ENCODE assay signal across 1 fruit fly cellular context in the genomic region with DNA sequence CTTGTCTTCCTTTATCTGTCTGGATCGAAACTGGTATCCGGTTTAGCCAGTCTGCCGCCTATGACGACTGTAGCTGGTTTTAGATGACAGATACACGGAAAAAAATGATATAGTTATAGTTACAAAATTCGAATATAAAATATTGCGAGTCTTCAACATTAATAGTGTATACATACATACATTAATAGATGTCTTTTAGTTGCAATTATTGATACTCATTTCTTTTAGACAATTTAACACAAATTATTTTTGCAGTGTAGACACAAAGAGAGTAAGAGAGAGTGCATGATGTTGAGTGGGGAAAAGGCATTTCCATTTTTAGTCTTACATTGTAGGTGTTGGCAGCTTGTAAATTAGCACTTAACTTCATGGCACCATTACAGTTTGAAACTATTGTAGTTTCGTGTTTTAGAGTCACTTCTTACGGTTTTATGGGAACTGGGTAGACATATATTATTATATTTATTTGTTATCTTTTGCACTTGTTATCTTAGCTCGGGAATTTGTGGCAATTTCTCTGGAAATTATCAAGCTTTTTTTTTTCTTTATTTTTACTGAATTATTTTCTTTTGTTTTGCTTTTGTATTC.
A peak's percentile ranks its signal among the peaks of the same experiment; 100 is the strongest.
TF ChIP-seq lines count a peak whose summit lies in the region.

No protein-coding gene starts in this region.

TF ChIP-seq in whole organism, embryonic, 481 proteins besides CTCF, POLR2A, EP300 and RAD21 (continued from another document and continues in another):
- TF ChIP-seq CG7987 (GFP tag; optimal IDR thresholded peaks at IDR 0.05; lab: Kevin White, UChicago) (no peak), H15 (GFP tag; IDR thresholded peaks at IDR 0.05; lab: Robert Waterston, UW) (no peak), cas (GFP tag; IDR thresholded peaks at IDR 0.05; lab: Robert Waterston, UW) (no peak), sob (GFP tag; IDR thresholded peaks at IDR 0.05; lab: Robert Waterston, UW) (peak; percentile 82), sens (GFP tag; lab: Kevin White, UChicago) (peak; percentile 33), Eip74EF (GFP tag; optimal IDR thresholded peaks at IDR 0.05; lab: Kevin White, UChicago) (no peak), trh (GFP tag; optimal IDR thresholded peaks at IDR 0.05; lab: Kevin White, UChicago) (peak; percentile 56), vvl (GFP tag; IDR thresholded peaks at IDR 0.05; lab: Robert Waterston, UW) (peak; percentile 94), h (optimal IDR thresholded peaks at IDR 0.05; lab: Kevin White, UChicago) (no peak), CG13287 (GFP tag; IDR thresholded peaks at IDR 0.05; lab: Robert Waterston, UW; ENCODE audit: partially characterized antibody) (no peak), Dfd (GFP tag; optimal IDR thresholded peaks at IDR 0.05; lab: Kevin White, UChicago) (no peak), MBD-R2 (GFP tag; IDR thresholded peaks at IDR 0.05; lab: Robert Waterston, UW) (no peak), tgo (GFP tag; IDR thresholded peaks at IDR 0.05; lab: Robert Waterston, UW) (peak; percentile 80), bsh (GFP tag; optimal IDR thresholded peaks at IDR 0.05; lab: Kevin White, UChicago) (peak; percentile 88 to 96), repo (GFP tag; optimal IDR thresholded peaks at IDR 0.05; lab: Kevin White, UChicago) (no peak), CG32532 (GFP tag; IDR thresholded peaks at IDR 0.05; lab: Robert Waterston, UW) (no peak), scrt (GFP tag; optimal IDR thresholded peaks at IDR 0.05; lab: Kevin White, UChicago) (no peak), CG17361 (GFP tag; IDR thresholded peaks at IDR 0.05; lab: Robert Waterston, UW) (no peak), Optix (GFP tag; IDR thresholded peaks at IDR 0.05; lab: Robert Waterston, UW) (no peak), ttk (GFP tag; IDR thresholded peaks at IDR 0.05; lab: Robert Waterston, UW) (peak; percentile 84), jing (GFP tag; optimal IDR thresholded peaks at IDR 0.05; lab: Kevin White, UChicago) (peak; percentile 86), CG3838 (GFP tag; optimal IDR thresholded peaks at IDR 0.05; lab: Kevin White, UChicago) (peak; percentile 74), CG6272 (GFP tag; IDR thresholded peaks at IDR 0.05; lab: Robert Waterston, UW) (no peak), Hr51 (GFP tag; optimal IDR thresholded peaks at IDR 0.05; lab: Kevin White, UChicago) (peak; percentile 54 to 93), crc (GFP tag; optimal IDR thresholded peaks at IDR 0.05; lab: Kevin White, UChicago) (peak; percentile 74), CG17328 (GFP tag; IDR thresholded peaks at IDR 0.05; lab: Robert Waterston, UW) (peak; percentile 90), CG15269 (tag; optimal IDR thresholded peaks at IDR 0.05; lab: Kevin White, UChicago) (peak; percentile 89), CG16779 (GFP tag; IDR thresholded peaks at IDR 0.05; lab: Robert Waterston, UW) (no peak), odd (GFP tag; optimal IDR thresholded peaks at IDR 0.05; lab: Kevin White, UChicago) (peak; percentile 84), Dip2 (GFP tag; IDR thresholded peaks at IDR 0.05; lab: Robert Waterston, UW) (no peak), CG12299 (tag; optimal IDR thresholded peaks at IDR 0.05; lab: Kevin White, UChicago) (peak; percentile 91), NK7.1 (GFP tag; optimal IDR thresholded peaks at IDR 0.05; lab: Kevin White, UChicago) (no peak), ab (GFP tag; optimal IDR thresholded peaks at IDR 0.05; lab: Kevin White, UChicago) (peak; percentile 17), Ada2b (GFP tag; IDR thresholded peaks at IDR 0.05; lab: Robert Waterston, UW) (peak; percentile 34; the same call in 1 of the 2 replicates), CG1647 (GFP tag; optimal IDR thresholded peaks at IDR 0.05; lab: Kevin White, UChicago) (no peak), kni (GFP tag; optimal IDR thresholded peaks at IDR 0.05; lab: Kevin White, UChicago) (no peak), jigr1 (GFP tag; IDR thresholded peaks at IDR 0.05; lab: Robert Waterston, UW) (no peak), Hmx (GFP tag; optimal IDR thresholded peaks at IDR 0.05; lab: Kevin White, UChicago) (no peak), klu (GFP tag; IDR thresholded peaks at IDR 0.05; lab: Robert Waterston, UW) (peak; percentile 64), tna (GFP tag; IDR thresholded peaks at IDR 0.05; lab: Robert Waterston, UW; ENCODE audit: partially characterized antibody) (no peak), ato (GFP tag; IDR thresholded peaks at IDR 0.05; lab: Robert Waterston, UW; ENCODE audit: partially characterized antibody) (no peak), gsb-n (tag; optimal IDR thresholded peaks at IDR 0.05; lab: Kevin White, UChicago) (peak; percentile 95), ken (GFP tag; IDR thresholded peaks at IDR 0.05; lab: Robert Waterston, UW) (peak; percentile 87), Ptx1 (GFP tag; IDR thresholded peaks at IDR 0.05; lab: Robert Waterston, UW) (peak; percentile 82), cwo (GFP tag; optimal IDR thresholded peaks at IDR 0.05; lab: Kevin White, UChicago) (no peak), CG5245 (GFP tag; optimal IDR thresholded peaks at IDR 0.05; lab: Kevin White, UChicago) (no peak), CG7745 (tag; optimal IDR thresholded peaks at IDR 0.05; lab: Kevin White, UChicago) (peak; percentile 33), CG34422 (GFP tag; IDR thresholded peaks at IDR 0.05; lab: Robert Waterston, UW) (no peak), TFAM (GFP tag; optimal IDR thresholded peaks at IDR 0.05; lab: Kevin White, UChicago) (no peak), CG13424 (tag; optimal IDR thresholded peaks at IDR 0.05; lab: Kevin White, UChicago) (peak; percentile 95), Meics (GFP tag; optimal IDR thresholded peaks at IDR 0.05; lab: Kevin White, UChicago) (no peak), crp (GFP tag; optimal IDR thresholded peaks at IDR 0.05; lab: Kevin White, UChicago) (peak in 1 of 2 experiments; percentile 35), CG3847 (GFP tag; IDR thresholded peaks at IDR 0.05; lab: Robert Waterston, UW) (peak; percentile 72), wek (GFP tag; optimal IDR thresholded peaks at IDR 0.05; lab: Kevin White, UChicago) (peak; percentile 74), CG6683 (GFP tag; optimal IDR thresholded peaks at IDR 0.05; lab: Kevin White, UChicago) (no peak), cg (GFP tag; optimal IDR thresholded peaks at IDR 0.05; lab: Kevin White, UChicago) (no peak), CG12769 (tag; optimal IDR thresholded peaks at IDR 0.05; lab: Kevin White, UChicago) (peak; percentile 95), Chrac-16 (GFP tag; optimal IDR thresholded peaks at IDR 0.05; lab: Kevin White, UChicago) (peak; percentile 84), CG10654 (GFP tag; optimal IDR thresholded peaks at IDR 0.05; lab: Kevin White, UChicago) (no peak), CG12219 (GFP tag; optimal IDR thresholded peaks at IDR 0.05; lab: Kevin White, UChicago) (peak; percentile 92), GATAe (GFP tag; conservative IDR thresholded peaks at IDR 0.05; lab: Robert Waterston, UW) (no peak), grn (GFP tag; optimal IDR thresholded peaks at IDR 0.05; lab: Kevin White, UChicago) (no peak), PHDP (tag; optimal IDR thresholded peaks at IDR 0.05; lab: Kevin White, UChicago) (peak; percentile 94), az2 (GFP tag; optimal IDR thresholded peaks at IDR 0.05; lab: Kevin White, UChicago) (peak; percentile 91), bigmax (GFP tag; optimal IDR thresholded peaks at IDR 0.05; lab: Kevin White, UChicago) (no peak), CG14965 (GFP tag; optimal IDR thresholded peaks at IDR 0.05; lab: Kevin White, UChicago; ENCODE audit: borderline replicate concordance) (no peak), Rfx (GFP tag; IDR thresholded peaks at IDR 0.05; lab: Robert Waterston, UW) (peak; percentile 83), tx (GFP tag; optimal IDR thresholded peaks at IDR 0.05; lab: Kevin White, UChicago) (peak; percentile 65), sr (GFP tag; IDR thresholded peaks at IDR 0.05; lab: Robert Waterston, UW) (no peak), CG10565 (GFP tag; optimal IDR thresholded peaks at IDR 0.05; lab: Kevin White, UChicago) (no peak), croc (GFP tag; conservative IDR thresholded peaks at IDR 0.05; lab: Robert Waterston, UW) (no peak), CG11093 (GFP tag; IDR thresholded peaks at IDR 0.05; lab: Robert Waterston, UW) (no peak), CG32772 (GFP tag; IDR thresholded peaks at IDR 0.05; lab: Robert Waterston, UW) (no peak), hkb (optimal IDR thresholded peaks at IDR 0.05; lab: Kevin White, UChicago) (no peak), hkb (GFP tag; IDR thresholded peaks at IDR 0.05; lab: Robert Waterston, UW) (peak; percentile 37; the same call in 1 of the 2 replicates), schlank (tag; optimal IDR thresholded peaks at IDR 0.05; lab: Kevin White, UChicago) (no peak), bcd (GFP tag; optimal IDR thresholded peaks at IDR 0.05; lab: Kevin White, UChicago) (no peak), Dp (GFP tag; optimal IDR thresholded peaks at IDR 0.05; lab: Kevin White, UChicago) (no peak), gsb (GFP tag; IDR thresholded peaks at IDR 0.05; lab: Robert Waterston, UW) (no peak), CG33213 (GFP tag; optimal IDR thresholded peaks at IDR 0.05; lab: Kevin White, UChicago) (no peak), rib (GFP tag; IDR thresholded peaks at IDR 0.05; lab: Robert Waterston, UW) (peak; percentile 72), CG7271 (tag; optimal IDR thresholded peaks at IDR 0.05; lab: Kevin White, UChicago) (no peak), NC2α (GFP tag; optimal IDR thresholded peaks at IDR 0.05; lab: Kevin White, UChicago) (peak; percentile 69), CG3995 (GFP tag; optimal IDR thresholded peaks at IDR 0.05; lab: Kevin White, UChicago) (no peak), HLH4C (GFP tag; IDR thresholded peaks at IDR 0.05; lab: Robert Waterston, UW; ENCODE audit: partially characterized antibody) (no peak), btn (GFP tag; optimal IDR thresholded peaks at IDR 0.05; lab: Kevin White, UChicago) (no peak), Dll (GFP tag; IDR thresholded peaks at IDR 0.05; lab: Robert Waterston, UW; ENCODE audit: partially characterized antibody) (no peak), CG4707 (GFP tag; optimal IDR thresholded peaks at IDR 0.05; lab: Kevin White, UChicago) (peak; percentile 95), salm (tag; optimal IDR thresholded peaks at IDR 0.05; lab: Kevin White, UChicago) (peak; percentile 92), Fer1 (GFP tag; optimal IDR thresholded peaks at IDR 0.05; lab: Kevin White, UChicago) (no peak), tup (GFP tag; optimal IDR thresholded peaks at IDR 0.05; lab: Kevin White, UChicago) (no peak), crol (GFP tag; IDR thresholded peaks at IDR 0.05; lab: Robert Waterston, UW) (no peak), grau (tag; optimal IDR thresholded peaks at IDR 0.05; lab: Kevin White, UChicago) (peak; percentile 91), chif (GFP tag; optimal IDR thresholded peaks at IDR 0.05; lab: Kevin White, UChicago) (peak; percentile 76 to 89), CG15073 (GFP tag; optimal IDR thresholded peaks at IDR 0.05; lab: Kevin White, UChicago) (peak; percentile 28), gem (tag; optimal IDR thresholded peaks at IDR 0.05; lab: Kevin White, UChicago) (peak; percentile 96), chm (GFP tag; IDR thresholded peaks at IDR 0.05; lab: Robert Waterston, UW) (peak; percentile 91), eve (GFP tag; optimal IDR thresholded peaks at IDR 0.05; lab: Kevin White, UChicago) (peak in 1 of 2 experiments; percentile 47), ems (GFP tag; optimal IDR thresholded peaks at IDR 0.05; lab: Kevin White, UChicago) (no peak), Adf1 (GFP tag; IDR thresholded peaks at IDR 0.05; lab: Robert Waterston, UW) (no peak), ara (GFP tag; IDR thresholded peaks at IDR 0.05; lab: Robert Waterston, UW) (no peak), wor (GFP tag; IDR thresholded peaks at IDR 0.05; lab: Robert Waterston, UW) (peak; percentile 82), Opbp (GFP tag; IDR thresholded peaks at IDR 0.05; lab: Robert Waterston, UW; ENCODE audit: partially characterized antibody) (no peak), Antp (GFP tag; optimal IDR thresholded peaks at IDR 0.05; lab: Kevin White, UChicago) (no peak), sima (GFP tag; optimal IDR thresholded peaks at IDR 0.05; lab: Kevin White, UChicago) (no peak), CG3065 (GFP tag; optimal IDR thresholded peaks at IDR 0.05; lab: Kevin White, UChicago) (peak; percentile 69), CG9932 (GFP tag; IDR thresholded peaks at IDR 0.05; lab: Robert Waterston, UW) (peak; percentile 44; the same call in 1 of the 2 replicates), emc (GFP tag; optimal IDR thresholded peaks at IDR 0.05; lab: Kevin White, UChicago) (no peak), CG15601 (tag; optimal IDR thresholded peaks at IDR 0.05; lab: Kevin White, UChicago) (peak; percentile 95), nmo (GFP tag; optimal IDR thresholded peaks at IDR 0.05; lab: Kevin White, UChicago) (no peak), Lhr (GFP tag; optimal IDR thresholded peaks at IDR 0.05; lab: Kevin White, UChicago) (peak; percentile 63), tll (GFP tag; optimal IDR thresholded peaks at IDR 0.05; lab: Kevin White, UChicago) (no peak), Dad (GFP tag; optimal IDR thresholded peaks at IDR 0.05; lab: Kevin White, UChicago) (no peak), CG8388 (GFP tag; optimal IDR thresholded peaks at IDR 0.05; lab: Kevin White, UChicago) (peak; percentile 96), unpg (GFP tag; optimal IDR thresholded peaks at IDR 0.05; lab: Kevin White, UChicago) (peak; percentile 95), inv (GFP tag; IDR thresholded peaks at IDR 0.05; lab: Robert Waterston, UW; ENCODE audit: partially characterized antibody) (no peak), CG8944 (GFP tag; optimal IDR thresholded peaks at IDR 0.05; lab: Kevin White, UChicago) (peak; percentile 61), CG12391 (tag; optimal IDR thresholded peaks at IDR 0.05; lab: Kevin White, UChicago) (peak; percentile 95), CG18599 (GFP tag; optimal IDR thresholded peaks at IDR 0.05; lab: Kevin White, UChicago) (no peak), fru (optimal IDR thresholded peaks at IDR 0.05; lab: Kevin White, UChicago) (no peak), ci (GFP tag; IDR thresholded peaks at IDR 0.05; lab: Robert Waterston, UW) (peak; percentile 96), Dek (tag; optimal IDR thresholded peaks at IDR 0.05; lab: Kevin White, UChicago) (peak; percentile 77), CG11085 (GFP tag; IDR thresholded peaks at IDR 0.05; lab: Robert Waterston, UW) (no peak), CG17802 (tag; optimal IDR thresholded peaks at IDR 0.05; lab: Kevin White, UChicago) (no peak), Tbp (GFP tag; optimal IDR thresholded peaks at IDR 0.05; lab: Kevin White, UChicago) (no peak), CG12744 (GFP tag; optimal IDR thresholded peaks at IDR 0.05; lab: Kevin White, UChicago) (peak; percentile 79), dimm (GFP tag; IDR thresholded peaks at IDR 0.05; lab: Robert Waterston, UW) (no peak), Scr (GFP tag; IDR thresholded peaks at IDR 0.05; lab: Robert Waterston, UW; ENCODE audit: partially characterized antibody) (no peak), CG3407 (GFP tag; optimal IDR thresholded peaks at IDR 0.05; lab: Kevin White, UChicago) (peak; percentile 86)
